Worm (Caenorhabditis elegans): ENCODE data around the gene T13C5.7.

DNA sequence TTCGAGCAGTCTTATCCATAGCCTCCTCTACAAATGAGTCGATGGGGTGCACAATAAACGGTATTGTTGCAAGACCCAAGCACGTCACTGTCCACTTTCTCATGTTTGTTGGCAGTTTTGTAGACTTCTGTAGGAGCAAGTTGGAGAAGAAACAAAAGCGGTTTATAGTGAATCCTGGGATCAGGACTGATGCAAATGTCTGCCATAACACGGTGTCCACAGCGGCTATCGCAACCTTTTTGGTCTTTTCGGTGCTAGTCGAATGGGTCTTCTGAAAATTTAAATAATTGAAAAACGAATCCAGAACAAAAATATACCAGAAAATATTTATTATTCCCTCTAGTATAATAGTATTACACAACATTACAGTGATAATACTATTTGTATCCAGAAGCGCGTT is 24.9 kb downstream of the T13C5.7 start:
- TF ChIP-seq tab-1 (GFP tag; IDR thresholded peaks at IDR 0.05) (no peak), med-1 (GFP tag; optimal IDR thresholded peaks at IDR 0.05; ENCODE audit: insufficient read depth) (no peak)

All from whole organism, midembryonic.